Fruit fly (Drosophila melanogaster) whole organism, pupa: Measurements from ENCODE around the gene Hmt4-20.
A peak's percentile ranks its signal among the peaks of the same experiment; 100 is the strongest.

Source experiments
- CG10348 ChIP-seq: fragments of 200-800 bp; sonication (Bioruptor generic); IDR thresholded peaks from 2 replicates; pipeline ENCODE4 v1.3.6; 2022; ENCODE audit warnings: missing biosample characterization, missing genetic modification characterization
- CG14655 ChIP-seq: fragments of 200-800 bp; sonication (Bioruptor generic); optimal IDR thresholded peaks from 3 replicates; lab custom pipeline; 2017; ENCODE audit warnings: mild to moderate bottlenecking, missing biosample characterization, missing genetic modification reagents, missing genetic modification characterization
- CG8159 ChIP-seq: fragments of 200-800 bp; sonication (Bioruptor generic); optimal IDR thresholded peaks from 3 replicates; lab custom pipeline; 2018; ENCODE audit warnings: missing biosample characterization, mild to moderate bottlenecking, missing genetic modification characterization, moderate library complexity
- EcR ChIP-seq: fragments of 200-800 bp; sonication (Bioruptor generic); optimal IDR thresholded peaks from 3 replicates; lab custom pipeline; 2019; ENCODE audit warnings: missing biosample characterization, missing genetic modification characterization, mild to moderate bottlenecking, moderate library complexity, missing genetic modification reagents
- Pif1B ChIP-seq: fragments of 200-800 bp; sonication (Bioruptor generic); optimal IDR thresholded peaks from 3 replicates; lab custom pipeline; 2016; ENCODE audit warnings: missing biosample characterization, missing genetic modification characterization
- Snoo ChIP-seq: fragments of 200-800 bp; sonication (Bioruptor generic); optimal IDR thresholded peaks from 3 replicates; lab custom pipeline; 2017; ENCODE audit warnings: missing biosample characterization, mild to moderate bottlenecking, missing genetic modification characterization, inconsistent platforms

- TF ChIP-seq Snoo (tag; lab: Kevin White, UChicago) (no peak), CG8159 (tag; lab: Kevin White, UChicago) (no peak), Pif1B (GFP tag; lab: Kevin White, UChicago) (no peak), CG14655 (GFP tag; lab: Kevin White, UChicago) (no peak), CG10348 (GFP tag; lab: Robert Waterston, UW) (no peak), EcR (GFP tag; lab: Kevin White, UChicago) (peak; percentile 92)
These were observed 9.3 kb downstream of the Hmt4-20 start for dm6 chrX:646395-647009.
